Worm (Caenorhabditis elegans) whole organism, midembryonic: ENCODE measurements around the gene R02D5.3.

Source experiments
- T22C8.4 ChIP-seq: fragments of 200-800 bp; sonication (Bioruptor generic); IDR thresholded peaks from 2 replicates; pipeline ENCODE4 v1.3.6; 2022; ENCODE audit warnings: missing genetic modification characterization, missing compliant biosample characterization
- flt-1 ChIP-seq: fragments of 200-800 bp; sonication (Bioruptor generic); IDR thresholded peaks from 2 replicates; pipeline ENCODE4 v1.3.6; 2022; ENCODE audit warnings: missing genetic modification characterization, missing compliant biosample characterization
- klf-2 ChIP-seq: fragments of 200-800 bp; sonication (Bioruptor generic); conservative IDR thresholded peaks from 2 replicates; pipeline ENCODE4 v1.3.6; 2022; ENCODE audit warnings: missing genetic modification reagents, missing genetic modification characterization, missing compliant biosample characterization
- med-1 ChIP-seq: sonication (generic microtip); optimal IDR thresholded peaks from 2 replicates; lab custom pipeline; 2017; ENCODE audit warnings: missing genetic modification characterization, mild to moderate bottlenecking, missing compliant biosample characterization, antibody characterized with exemption, missing genetic modification reagents; ENCODE audit not compliant: insufficient read depth
- ref-1 ChIP-seq: fragments of 200-800 bp; sonication (Bioruptor generic); conservative IDR thresholded peaks from 2 replicates; pipeline ENCODE4 v1.3.6; 2022; ENCODE audit warnings: missing genetic modification reagents, missing genetic modification characterization, missing compliant biosample characterization
- tab-1 ChIP-seq: fragments of 200-800 bp; sonication (Bioruptor generic); IDR thresholded peaks from 2 replicates; pipeline ENCODE4 v1.3.6; 2022; ENCODE audit warnings: missing genetic modification characterization, missing compliant biosample characterization
- ztf-23 ChIP-seq: fragments of 200-800 bp; sonication (Bioruptor generic); IDR thresholded peaks from 2 replicates; pipeline ENCODE4 v1.3.6; 2022; ENCODE audit warnings: missing genetic modification reagents, missing genetic modification characterization, missing compliant biosample characterization

- TF ChIP-seq ztf-23 (GFP tag; lab: Robert Waterston, UW) (no peak), T22C8.4 (GFP tag; lab: Robert Waterston, UW) (no peak), tab-1 (GFP tag; lab: Robert Waterston, UW) (no peak), flt-1 (GFP tag; lab: Robert Waterston, UW) (no peak), klf-2 (no peak), med-1 (no peak), ref-1 (GFP tag; lab: Robert Waterston, UW) (no peak)
These were observed 14.0 kb upstream of the R02D5.3 start, which contains the start of gene clec-57 for ce11 chrV:14468931-14469330.
